Worm (Caenorhabditis elegans): ENCODE measurements around the gene puf-9.

Gene puf-9

DNA sequence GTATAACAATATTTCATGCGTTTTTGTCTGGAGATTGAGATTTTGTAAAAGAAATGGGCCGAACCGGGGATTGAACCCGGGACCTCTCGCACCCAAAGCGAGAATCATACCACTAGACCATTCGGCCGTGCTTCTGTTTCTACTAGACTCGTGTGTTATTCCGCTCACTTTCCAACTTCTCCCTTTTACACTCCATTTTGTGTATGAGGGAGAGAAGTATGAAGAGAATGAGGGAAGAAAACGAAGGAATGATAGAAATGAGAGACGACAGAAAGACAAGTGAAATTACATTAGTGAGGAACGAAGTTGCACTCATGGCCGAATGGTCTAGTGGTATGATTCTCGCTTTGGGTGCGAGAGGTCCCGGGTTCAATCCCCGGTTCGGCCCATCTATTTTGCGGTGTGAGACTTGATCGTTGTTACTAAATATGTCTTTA lies 40.2 kb upstream of the puf-9 start (continued):
- TF ChIP-seq Y67H2A.10 (GFP tag; conservative IDR thresholded peaks at IDR 0.05) (peak; percentile 35; the same call in 1 of the 2 replicates), dpl-1 (GFP tag; optimal IDR thresholded peaks at IDR 0.05) (no peak), let-526 (GFP tag; IDR thresholded peaks at IDR 0.05) (peak; percentile 83; the same call in 1 of the 2 replicates), ceh-79 (tag; optimal IDR thresholded peaks at IDR 0.05) (peak; percentile 29), unc-130 (GFP tag; optimal IDR thresholded peaks at IDR 0.05) (peak; percentile 81), nhr-90 (tag; optimal IDR thresholded peaks at IDR 0.05) (peak; percentile 93), egl-18 (GFP tag; IDR thresholded peaks at IDR 0.05) (no peak), tlf-1 (GFP tag; optimal IDR thresholded peaks at IDR 0.05) (peak; percentile 68), ZK185.1 (tag; optimal IDR thresholded peaks at IDR 0.05; ENCODE audit: poor library complexity, severe bottlenecking) (peak; percentile 94), madf-8 (GFP tag; conservative IDR thresholded peaks at IDR 0.05) (no peak), lin-26 (GFP tag; IDR thresholded peaks at IDR 0.05) (peak; percentile 89), attf-3 (GFP tag; conservative IDR thresholded peaks at IDR 0.05) (peak; percentile 53; the same call in 1 of the 2 replicates), ztf-6 (GFP tag; IDR thresholded peaks at IDR 0.05) (0 out of 2 replicates have a peak, but pooled peaks have one; percentile 21), egrh-3 (GFP tag; IDR thresholded peaks at IDR 0.05) (peak; percentile 57), ztf-22 (GFP tag; optimal IDR thresholded peaks at IDR 0.05) (peak; percentile 73), sptf-2 (GFP tag; optimal IDR thresholded peaks at IDR 0.05) (no peak), F37B4.10 (GFP tag; IDR thresholded peaks at IDR 0.05) (no peak), bed-2 (GFP tag; IDR thresholded peaks at IDR 0.05) (peak; percentile 55; the same call in 1 of the 2 replicates), F33H1.4 (GFP tag; IDR thresholded peaks at IDR 0.05) (peak; percentile 23; the same call in 1 of the 2 replicates), dpff-1 (tag; optimal IDR thresholded peaks at IDR 0.05) (peak; percentile 51), xnd-1 (tag; optimal IDR thresholded peaks at IDR 0.05) (no peak), ztf-18 (tag; optimal IDR thresholded peaks at IDR 0.05) (peak; percentile 80), C17E4.6 (GFP tag; IDR thresholded peaks at IDR 0.05) (peak; percentile 56; the same call in 1 of the 2 replicates), nfyb-1 (GFP tag; IDR thresholded peaks at IDR 0.05) (peak; percentile 85), him-1 (tag; optimal IDR thresholded peaks at IDR 0.05) (peak; percentile 86), T07F8.4 (tag; optimal IDR thresholded peaks at IDR 0.05) (peak; percentile 84), B0336.3 (GFP tag; IDR thresholded peaks at IDR 0.05) (peak; percentile 79), let-607 (tag; optimal IDR thresholded peaks at IDR 0.05) (peak; percentile 60 to 75), tbp1 (GFP tag; optimal IDR thresholded peaks at IDR 0.05) (peak; percentile 96), athp-1 (tag; optimal IDR thresholded peaks at IDR 0.05) (peak; percentile 65), chd-7 (tag; optimal IDR thresholded peaks at IDR 0.05) (peak; percentile 91), ztf-3 (GFP tag; optimal IDR thresholded peaks at IDR 0.05) (no peak), attf-6 (GFP tag; IDR thresholded peaks at IDR 0.05) (peak; percentile 55; the same call in 1 of the 2 replicates), hmg-20 (GFP tag; IDR thresholded peaks at IDR 0.05) (peak; percentile 70), atf-7 (tag; optimal IDR thresholded peaks at IDR 0.05) (peak; percentile 73), ceh-27 (GFP tag; optimal IDR thresholded peaks at IDR 0.05) (peak; percentile 81), snpc-1.3 (tag; optimal IDR thresholded peaks at IDR 0.05; ENCODE audit: insufficient read depth) (peak; percentile 83), F52B5.7 (tag; optimal IDR thresholded peaks at IDR 0.05) (peak; percentile 86), lin-40 (tag; optimal IDR thresholded peaks at IDR 0.05) (peak; percentile 95), ekl-4 (GFP tag; IDR thresholded peaks at IDR 0.05) (peak; percentile 62; the same call in 1 of the 2 replicates), tbx-9 (tag; optimal IDR thresholded peaks at IDR 0.05; ENCODE audit: borderline replicate concordance) (no peak), ceh-100 (GFP tag; IDR thresholded peaks at IDR 0.05) (no peak; the same call in none of the 2 replicates), F57A8.1 (GFP tag; optimal IDR thresholded peaks at IDR 0.05) (peak; percentile 86), lin-54 (GFP tag; optimal IDR thresholded peaks at IDR 0.05) (peak; percentile 66), unc-62 (GFP tag; optimal IDR thresholded peaks at IDR 0.05) (no peak), mes-4 (tag; optimal IDR thresholded peaks at IDR 0.05) (peak; percentile 83), F10E7.11 (tag; optimal IDR thresholded peaks at IDR 0.05) (peak; percentile 27), F55B11.4 (tag; optimal IDR thresholded peaks at IDR 0.05; ENCODE audit: borderline replicate concordance, insufficient read depth) (no peak)
